Fruit fly (Drosophila melanogaster) whole organism, pupa: ENCODE measurements around the gene Smg5.

Experiments used
- CG14655 ChIP-seq: fragments of 200-800 bp; sonication (Bioruptor generic); optimal IDR thresholded peaks from 3 replicates; lab custom pipeline; 2017; ENCODE audit warnings: mild to moderate bottlenecking, missing biosample characterization, missing genetic modification reagents, missing genetic modification characterization
- CG34367 ChIP-seq: fragments of 200-800 bp; sonication (Bioruptor generic); optimal IDR thresholded peaks from 2 replicates; lab custom pipeline; 2018; ENCODE audit warnings: missing biosample characterization, mild to moderate bottlenecking, missing genetic modification characterization
- Pif1B ChIP-seq: fragments of 200-800 bp; sonication (Bioruptor generic); optimal IDR thresholded peaks from 3 replicates; lab custom pipeline; 2016; ENCODE audit warnings: missing biosample characterization, missing genetic modification characterization
- fd96Ca ChIP-seq: fragments of 200-800 bp; sonication (Bioruptor generic); IDR thresholded peaks from 3 replicates; pipeline ENCODE4 v1.3.6; 2022; ENCODE audit warnings: missing biosample characterization, missing genetic modification characterization
- gl ChIP-seq: fragments of 200-800 bp; sonication (Bioruptor generic); optimal IDR thresholded peaks from 2 replicates; lab custom pipeline; 2018; ENCODE audit warnings: missing biosample characterization, mild to moderate bottlenecking, missing genetic modification characterization
- rn ChIP-seq: fragments of 200-800 bp; sonication (Bioruptor generic); IDR thresholded peaks from 2 replicates; pipeline ENCODE4 v1.3.6; 2022; ENCODE audit warnings: missing biosample characterization, missing genetic modification characterization

- no peak for TF ChIP-seq fd96Ca (GFP tag; lab: Robert Waterston, UW)
- TF ChIP-seq gl = no peak
- no peak for TF ChIP-seq rn
- no peak for TF ChIP-seq CG34367
- no peak for TF ChIP-seq Pif1B (GFP tag; lab: Kevin White, UChicago)
- no peak for TF ChIP-seq CG14655 (GFP tag; lab: Kevin White, UChicago)
These were observed 4.6 kb upstream of the Smg5 start, which contains the start of gene Ance-2 for dm6 chr2L:13909033-13909432.
